Fruit fly (Drosophila melanogaster): ENCODE measurements around the gene CRIF.
A peak's percentile ranks its signal among the peaks of the same experiment; 100 is the strongest.

Gene CRIF

dm6 chr3L:21539245-21540196, 29.2 kb downstream of the CRIF start, which contains the start of the genes COX8 and VhaM9.7-b:
Gene COX8, minus strand, starts transcription at chr3L:21539447.
Gene VhaM9.7-b, plus strand, starts transcription at chr3L:21539862.
- TF ChIP-seq cic (GFP tag; optimal IDR thresholded peaks at IDR 0.05) (peak; percentile 38), bab1 (GFP tag; optimal IDR thresholded peaks at IDR 0.05) (peak; percentile 41), CG12768 (GFP tag; optimal IDR thresholded peaks at IDR 0.05) (peak; percentile 2), Hr96 (GFP tag; optimal IDR thresholded peaks at IDR 0.05) (no peak), CG7045 (GFP tag; optimal IDR thresholded peaks at IDR 0.05) (peak; percentile 78), Mnt (GFP tag; optimal IDR thresholded peaks at IDR 0.05) (peak; percentile 72), CG5204 (GFP tag; optimal IDR thresholded peaks at IDR 0.05) (no peak), cnc (optimal IDR thresholded peaks at IDR 0.05) (no peak), tj (GFP tag; optimal IDR thresholded peaks at IDR 0.05) (peak; percentile 30), CG11617 (GFP tag; optimal IDR thresholded peaks at IDR 0.05) (peak; percentile 73), CG14711 (tag; optimal IDR thresholded peaks at IDR 0.05) (peak; percentile 47), pad (GFP tag; optimal IDR thresholded peaks at IDR 0.05) (peak; percentile 44), CG33017 (tag; optimal IDR thresholded peaks at IDR 0.05) (no peak), CG1620 (GFP tag; optimal IDR thresholded peaks at IDR 0.05) (peak; percentile 64), Crg-1 (GFP tag; optimal IDR thresholded peaks at IDR 0.05) (peak; percentile 63), kay (GFP tag; ENCODE audit: borderline replicate concordance) (no peak), Clk (GFP tag; optimal IDR thresholded peaks at IDR 0.05) (peak; percentile 29), toe (GFP tag; optimal IDR thresholded peaks at IDR 0.05) (no peak), CG7101 (tag; optimal IDR thresholded peaks at IDR 0.05) (peak; percentile 67), ovo (GFP tag; optimal IDR thresholded peaks at IDR 0.05) (peak; percentile 66)

dm6 chr3L:21538893-21539244, 29.8 kb downstream of the CRIF start:
- TF ChIP-seq Hr96 (GFP tag; optimal IDR thresholded peaks at IDR 0.05) (no peak), CG7045 (GFP tag; optimal IDR thresholded peaks at IDR 0.05) (no peak)

- TF ChIP-seq ovo (GFP tag; optimal IDR thresholded peaks at IDR 0.05), result peak; percentile 86
- TF ChIP-seq CG7045 (GFP tag; optimal IDR thresholded peaks at IDR 0.05), result no peak
- peak; percentile 33 for TF ChIP-seq Mnt (GFP tag; optimal IDR thresholded peaks at IDR 0.05)
- TF ChIP-seq bab1 (GFP tag; optimal IDR thresholded peaks at IDR 0.05), result peak; percentile 70
- peak; percentile 81 to 95 for TF ChIP-seq cnc (optimal IDR thresholded peaks at IDR 0.05)
- peak; percentile 19 for TF ChIP-seq Crg-1 (GFP tag; optimal IDR thresholded peaks at IDR 0.05)
- peak; percentile 99 for TF ChIP-seq CG14711 (tag; optimal IDR thresholded peaks at IDR 0.05)
- TF ChIP-seq toe (GFP tag; optimal IDR thresholded peaks at IDR 0.05), result no peak
- TF ChIP-seq tj (GFP tag; optimal IDR thresholded peaks at IDR 0.05), result no peak
- TF ChIP-seq CG1620 (GFP tag; optimal IDR thresholded peaks at IDR 0.05), result peak; percentile 51
- peak; percentile 50 for TF ChIP-seq pad (GFP tag; optimal IDR thresholded peaks at IDR 0.05)
- peak; percentile 5 for TF ChIP-seq CG11617 (GFP tag; optimal IDR thresholded peaks at IDR 0.05)
Observed at dm6 chr3L:21536857-21537256, 31.8 kb downstream of the CRIF start, which contains the start of gene Rpn10. Gene Rpn10, plus strand, starts transcription at chr3L:21537000.

dm6 chr3L:21534360-21534759, 34.3 kb downstream of the CRIF start, which contains the start of gene ppk5:
Gene ppk5, plus strand, starts transcription at chr3L:21534660.
- no peak for TF ChIP-seq bab1 (GFP tag; optimal IDR thresholded peaks at IDR 0.05)
- TF ChIP-seq Crg-1 (GFP tag; optimal IDR thresholded peaks at IDR 0.05), result no peak
- TF ChIP-seq cnc (optimal IDR thresholded peaks at IDR 0.05), result no peak
- no peak for TF ChIP-seq Mnt (GFP tag; optimal IDR thresholded peaks at IDR 0.05)

- TF ChIP-seq bab1 (GFP tag; optimal IDR thresholded peaks at IDR 0.05) (peak; percentile 58), tj (GFP tag; optimal IDR thresholded peaks at IDR 0.05) (no peak), pad (GFP tag; optimal IDR thresholded peaks at IDR 0.05) (no peak)
Observed at dm6 chr3L:21533270-21533948, 35.3 kb downstream of the CRIF start, which contains the start of gene Mkrn1. Gene Mkrn1, minus strand, starts transcription at chr3L:21533713.

- TF ChIP-seq kay (GFP tag; ENCODE audit: borderline replicate concordance), result peak; percentile 91
- TF ChIP-seq bab1 (GFP tag; optimal IDR thresholded peaks at IDR 0.05), result peak; percentile 28
- no peak for TF ChIP-seq Mnt (GFP tag; optimal IDR thresholded peaks at IDR 0.05)
- TF ChIP-seq Crg-1 (GFP tag; optimal IDR thresholded peaks at IDR 0.05), result no peak
Observed at dm6 chr3L:21529108-21529507, 39.6 kb downstream of the CRIF start, which contains the start of gene Arv1. Gene Arv1, minus strand, starts transcription at chr3L:21529333.
